Fruit fly (Drosophila melanogaster): ENCODE measurements around the gene mts.

Gene mts

dm6 chr2L:7795859-7796258 lies 31.6 kb upstream of the mts start, which contains the start of gene LKRSDH:
Gene LKRSDH, minus strand, starts transcription at chr2L:7795959.
- TF ChIP-seq Sin3A (optimal IDR thresholded peaks at IDR 0.05): no peak

- TF ChIP-seq Sin3A (optimal IDR thresholded peaks at IDR 0.05): no peak
- no peak for TF ChIP-seq Myc (optimal IDR thresholded peaks at IDR 0.05)
- TF ChIP-seq psq (optimal IDR thresholded peaks at IDR 0.05): no peak
- no peak for TF ChIP-seq insv (optimal IDR thresholded peaks at IDR 0.05)
- no peak for TF ChIP-seq h (optimal IDR thresholded peaks at IDR 0.05)
- no peak for TF ChIP-seq ttk (optimal IDR thresholded peaks at IDR 0.05)
These were observed 27.5 kb upstream of the mts start, which contains the start of the genes Herp and r2d2 for dm6 chr2L:7799804-7800433. Gene Herp, minus strand, starts transcription at chr2L:7800058. Gene r2d2, plus strand, starts transcription at chr2L:7800147.

- no peak for TF ChIP-seq insv (optimal IDR thresholded peaks at IDR 0.05)
- no peak for TF ChIP-seq Sin3A (optimal IDR thresholded peaks at IDR 0.05)
- TF ChIP-seq ttk (optimal IDR thresholded peaks at IDR 0.05): no peak
- TF ChIP-seq h (optimal IDR thresholded peaks at IDR 0.05): no peak
- no peak for TF ChIP-seq Myc (optimal IDR thresholded peaks at IDR 0.05)
- TF ChIP-seq psq (optimal IDR thresholded peaks at IDR 0.05): no peak
These were observed 19.9 kb upstream of the mts start for dm6 chr2L:7807563-7807962.

- TF ChIP-seq Sin3A (optimal IDR thresholded peaks at IDR 0.05): no peak
- TF ChIP-seq h (optimal IDR thresholded peaks at IDR 0.05): no peak
- TF ChIP-seq psq (optimal IDR thresholded peaks at IDR 0.05): no peak
- TF ChIP-seq ttk (optimal IDR thresholded peaks at IDR 0.05): no peak
- TF ChIP-seq insv (optimal IDR thresholded peaks at IDR 0.05): no peak
- no peak for TF ChIP-seq Myc (optimal IDR thresholded peaks at IDR 0.05)
These were observed 18.4 kb upstream of the mts start for dm6 chr2L:7808886-7809698.

- TF ChIP-seq insv (optimal IDR thresholded peaks at IDR 0.05): no peak
- no peak for TF ChIP-seq h (optimal IDR thresholded peaks at IDR 0.05)
- TF ChIP-seq psq (optimal IDR thresholded peaks at IDR 0.05): no peak
- no peak for TF ChIP-seq Myc (optimal IDR thresholded peaks at IDR 0.05)
- no peak for TF ChIP-seq ttk (optimal IDR thresholded peaks at IDR 0.05)
- TF ChIP-seq Sin3A (optimal IDR thresholded peaks at IDR 0.05): no peak
These were observed 17.8 kb upstream of the mts start for dm6 chr2L:7809699-7810088.

dm6 chr2L:7810519-7810918 lies 16.9 kb upstream of the mts start, which contains the start of gene Cdc14:
Gene Cdc14, minus strand, starts transcription at chr2L:7810703.
- no peak for TF ChIP-seq ttk (optimal IDR thresholded peaks at IDR 0.05)
- TF ChIP-seq psq (optimal IDR thresholded peaks at IDR 0.05): no peak
- no peak for TF ChIP-seq insv (optimal IDR thresholded peaks at IDR 0.05)
- no peak for TF ChIP-seq Myc (optimal IDR thresholded peaks at IDR 0.05)
- TF ChIP-seq Sin3A (optimal IDR thresholded peaks at IDR 0.05): no peak
- TF ChIP-seq h (optimal IDR thresholded peaks at IDR 0.05): no peak

dm6 chr2L:7811249-7812002 lies 16.0 kb upstream of the mts start, which contains the start of gene LanB1:
Gene LanB1, plus strand, starts transcription at chr2L:7811438.
- no peak for TF ChIP-seq insv (optimal IDR thresholded peaks at IDR 0.05)
- no peak for TF ChIP-seq h (optimal IDR thresholded peaks at IDR 0.05)
- no peak for TF ChIP-seq Sin3A (optimal IDR thresholded peaks at IDR 0.05)
- no peak for TF ChIP-seq ttk (optimal IDR thresholded peaks at IDR 0.05)
- TF ChIP-seq Myc (optimal IDR thresholded peaks at IDR 0.05): no peak
- no peak for TF ChIP-seq psq (optimal IDR thresholded peaks at IDR 0.05)

- no peak for TF ChIP-seq ttk (optimal IDR thresholded peaks at IDR 0.05)
- no peak for TF ChIP-seq Sin3A (optimal IDR thresholded peaks at IDR 0.05)
- no peak for TF ChIP-seq h (optimal IDR thresholded peaks at IDR 0.05)
- no peak for TF ChIP-seq insv (optimal IDR thresholded peaks at IDR 0.05)
- TF ChIP-seq psq (optimal IDR thresholded peaks at IDR 0.05): no peak
- no peak for TF ChIP-seq Myc (optimal IDR thresholded peaks at IDR 0.05)
These were observed 14.7 kb upstream of the mts start for dm6 chr2L:7812555-7813339.

- no peak for TF ChIP-seq h (optimal IDR thresholded peaks at IDR 0.05)
- no peak for TF ChIP-seq psq (optimal IDR thresholded peaks at IDR 0.05)
- TF ChIP-seq Sin3A (optimal IDR thresholded peaks at IDR 0.05): no peak
- TF ChIP-seq Myc (optimal IDR thresholded peaks at IDR 0.05): no peak
- no peak for TF ChIP-seq ttk (optimal IDR thresholded peaks at IDR 0.05)
- TF ChIP-seq insv (optimal IDR thresholded peaks at IDR 0.05): no peak
These were observed 14.1 kb upstream of the mts start for dm6 chr2L:7813357-7813756.

- no peak for TF ChIP-seq h (optimal IDR thresholded peaks at IDR 0.05)
- TF ChIP-seq Myc (optimal IDR thresholded peaks at IDR 0.05): no peak
- TF ChIP-seq psq (optimal IDR thresholded peaks at IDR 0.05): no peak
- no peak for TF ChIP-seq Sin3A (optimal IDR thresholded peaks at IDR 0.05)
- TF ChIP-seq ttk (optimal IDR thresholded peaks at IDR 0.05): no peak
- TF ChIP-seq insv (optimal IDR thresholded peaks at IDR 0.05): no peak
These were observed 7.0 kb upstream of the mts start for dm6 chr2L:7820408-7820807.

- TF ChIP-seq Sin3A (optimal IDR thresholded peaks at IDR 0.05) (no peak), h (optimal IDR thresholded peaks at IDR 0.05) (no peak)
These were observed 6.6 kb upstream of the mts start, which contains the start of gene CG7115 for dm6 chr2L:7820851-7821250. Gene CG7115, plus strand, starts transcription at chr2L:7821151.

Measured in Kc167 (cell line).